Worm (Caenorhabditis elegans): ENCODE results near the gene T16G12.1.
A peak's percentile ranks its signal among the peaks of the same experiment; 100 is the strongest.

ce11 chrIII:10096525-10096972 lies 46.9 kb upstream of the T16G12.1 start:
- TF ChIP-seq nhr-76 (tag; optimal IDR thresholded peaks at IDR 0.05) (no peak), lin-13 (tag; optimal IDR thresholded peaks at IDR 0.05) (no peak), unc-39 (tag; optimal IDR thresholded peaks at IDR 0.05) (no peak), lsy-2 (tag; optimal IDR thresholded peaks at IDR 0.05) (peak; percentile 89), sptf-1 (tag; optimal IDR thresholded peaks at IDR 0.05) (peak; percentile 39), snpc-4 (tag; optimal IDR thresholded peaks at IDR 0.05) (no peak), unc-120 (tag; optimal IDR thresholded peaks at IDR 0.05; ENCODE audit: poor library complexity, severe bottlenecking) (peak; percentile 72), hlh-1 (tag; optimal IDR thresholded peaks at IDR 0.05) (peak; percentile 91), sem-2 (GFP tag; optimal IDR thresholded peaks at IDR 0.05) (no peak)
